Worm (Caenorhabditis elegans): ENCODE results near the gene C35A5.4.

C35A5.4 gene

DNA sequence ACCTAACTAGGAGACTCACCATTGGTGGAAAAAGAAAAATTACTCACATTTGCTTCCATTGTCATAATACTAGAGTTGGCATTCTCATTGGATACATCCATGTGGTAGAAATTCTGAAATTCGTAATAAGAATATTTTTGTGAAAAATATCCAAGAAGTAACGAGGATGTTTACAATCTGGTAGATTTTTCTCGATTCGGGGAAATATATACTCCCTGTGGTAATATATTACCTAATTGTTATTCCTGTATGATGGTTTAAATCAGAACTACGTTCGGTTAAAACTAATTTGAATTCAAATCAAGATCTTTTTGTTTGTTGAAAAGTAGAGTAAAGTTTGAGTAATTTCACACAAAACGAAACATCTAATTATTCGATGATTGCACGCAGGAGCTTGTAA, 52.1 kb downstream of the C35A5.4 start, which contains the start of gene srd-34:
srd-34 (minus strand) TSS at position 101 of the 400 bp plus-strand sequence.
- TF ChIP-seq F13C5.2 (tag; optimal IDR thresholded peaks at IDR 0.05) (no peak), ceh-13 (GFP tag; optimal IDR thresholded peaks at IDR 0.05) (no peak), sea-1 (GFP tag; conservative IDR thresholded peaks at IDR 0.05) (no peak)
